Worm (Caenorhabditis elegans): ENCODE results near the gene col-108.

ce11 chrIV:1727538-1728072 lies 40.8 kb upstream of the col-108 start:
- no peak for TF ChIP-seq unc-62 (GFP tag; optimal IDR thresholded peaks at IDR 0.05)
- no peak for TF ChIP-seq gmeb-1 (tag; optimal IDR thresholded peaks at IDR 0.05)
- no peak for TF ChIP-seq egl-27 (tag; optimal IDR thresholded peaks at IDR 0.05)
- no peak for TF ChIP-seq nhr-23 (tag; optimal IDR thresholded peaks at IDR 0.05)
- no peak for TF ChIP-seq fos-1 (tag; optimal IDR thresholded peaks at IDR 0.05)
- no peak for TF ChIP-seq skn-1 (tag; optimal IDR thresholded peaks at IDR 0.05)
- TF ChIP-seq R02D3.7 (tag; optimal IDR thresholded peaks at IDR 0.05): no peak
- TF ChIP-seq sem-4 (tag; optimal IDR thresholded peaks at IDR 0.05): no peak

Data from whole organism, L2 larva.